Fruit fly (Drosophila melanogaster) whole organism, embryonic: ENCODE data around the gene ATP7.

Experiments used
- CG11093 ChIP-seq: fragments of 200-800 bp; sonication (Bioruptor generic); IDR thresholded peaks from 3 replicates; pipeline ENCODE4 v1.3.6; 2022; ENCODE audit warnings: missing biosample characterization, missing genetic modification characterization
- CG11456 ChIP-seq: fragments of 200-800 bp; sonication (Bioruptor generic); IDR thresholded peaks from 3 replicates; pipeline ENCODE4 v1.3.6; 2022; ENCODE audit warnings: missing biosample characterization, missing genetic modification characterization
- CG13123 ChIP-seq: fragments of 200-800 bp; sonication (Bioruptor generic); optimal IDR thresholded peaks from 2 replicates; lab custom pipeline; 2016; ENCODE audit warnings: missing biosample characterization, missing genetic modification characterization
- CG14050 ChIP-seq: fragments of 200-800 bp; sonication (Bioruptor generic); IDR thresholded peaks from 3 replicates; pipeline ENCODE4 v1.3.6; 2022; ENCODE audit warnings: missing biosample characterization, missing genetic modification characterization
- CG15514 ChIP-seq: fragments of 200-800 bp; sonication (Bioruptor generic); optimal IDR thresholded peaks from 3 replicates; lab custom pipeline; 2017; ENCODE audit warnings: missing biosample characterization, missing genetic modification characterization, mild to moderate bottlenecking, moderate library complexity, missing genetic modification reagents
- CG1602 ChIP-seq: fragments of 200-800 bp; sonication (Bioruptor generic); optimal IDR thresholded peaks from 3 replicates; lab custom pipeline; 2016; ENCODE audit warnings: missing biosample characterization, missing genetic modification characterization
- CG1603 ChIP-seq: fragments of 200-800 bp; sonication (Bioruptor generic); optimal IDR thresholded peaks from 2 replicates; lab custom pipeline; 2019; ENCODE audit warnings: missing biosample characterization, mild to moderate bottlenecking, missing genetic modification characterization, moderate library complexity
- CG16813 ChIP-seq: fragments of 200-800 bp; sonication (Bioruptor generic); IDR thresholded peaks from 3 replicates; pipeline ENCODE4 v1.3.6; 2022; ENCODE audit warnings: missing biosample characterization, missing genetic modification characterization; ENCODE audit not compliant: partially characterized antibody
- CG17186 ChIP-seq: fragments of 200-800 bp; sonication (Bioruptor generic); optimal IDR thresholded peaks from 3 replicates; lab custom pipeline; 2017; ENCODE audit warnings: missing biosample characterization, missing genetic modification reagents, missing genetic modification characterization
- CG2889 ChIP-seq: fragments of 200-800 bp; sonication (Bioruptor generic); IDR thresholded peaks from 3 replicates; pipeline ENCODE4 v1.3.6; 2022; ENCODE audit warnings: missing biosample characterization, missing genetic modification characterization
- CG4820 ChIP-seq: fragments of 200-800 bp; sonication (Bioruptor generic); optimal IDR thresholded peaks from 3 replicates; lab custom pipeline; 2016; ENCODE audit warnings: missing biosample characterization, missing genetic modification characterization
- CG4854 ChIP-seq: fragments of 200-800 bp; sonication (Bioruptor generic); optimal IDR thresholded peaks from 2 replicates; lab custom pipeline; 2016; ENCODE audit warnings: missing biosample characterization, missing genetic modification characterization, inconsistent platforms
- CG5953 ChIP-seq: fragments of 200-800 bp; sonication (Bioruptor generic); IDR thresholded peaks from 2 replicates; pipeline ENCODE4 v1.3.6; 2022; ENCODE audit warnings: missing biosample characterization, missing genetic modification characterization
- CG6654 ChIP-seq: fragments of 200-800 bp; sonication (Bioruptor generic); optimal IDR thresholded peaks from 2 replicates; lab custom pipeline; 2017; ENCODE audit warnings: missing biosample characterization, mild to moderate bottlenecking, missing genetic modification characterization
- CG7357 ChIP-seq: fragments of 200-800 bp; sonication (Bioruptor generic); IDR thresholded peaks from 3 replicates; pipeline ENCODE4 v1.3.6; 2022; ENCODE audit warnings: missing biosample characterization, missing genetic modification characterization
- CG8478 ChIP-seq: fragments of >200 bp; optimal IDR thresholded peaks from 2 replicates; lab custom pipeline; 2018
- D ChIP-seq, 2 experiments: fragments of 200-800 bp in 1 of 2; fragments of >200 bp in 1 of 2; sonication (Bioruptor generic) in 1 of 2; optimal IDR thresholded peaks; 2 replicates in 1 of 2; 3 replicates in 1 of 2; lab custom pipeline; 2017; ENCODE audit warnings: mild to moderate bottlenecking in 1 of 2, missing biosample characterization in 1 of 2, missing genetic modification characterization in 1 of 2, missing genetic modification reagents in 1 of 2
- D19B ChIP-seq: fragments of 200-800 bp; sonication (Bioruptor generic); optimal IDR thresholded peaks from 2 replicates; lab custom pipeline; 2017; ENCODE audit warnings: missing biosample characterization, mild to moderate bottlenecking, missing genetic modification characterization
- Dref ChIP-seq: fragments of 200-800 bp; sonication (Bioruptor generic); IDR thresholded peaks from 2 replicates; pipeline ENCODE4 v1.3.6; 2022; ENCODE audit warnings: missing biosample characterization, missing genetic modification characterization
- Drgx ChIP-seq: fragments of 200-800 bp; sonication (Bioruptor generic); IDR thresholded peaks from 2 replicates; pipeline ENCODE4 v1.3.6; 2022; ENCODE audit warnings: missing biosample characterization, missing genetic modification characterization
- HmgD ChIP-seq: fragments of 200-800 bp; sonication (Bioruptor generic); optimal IDR thresholded peaks from 3 replicates; lab custom pipeline; 2016; ENCODE audit warnings: missing biosample characterization, missing genetic modification characterization
- HmgZ ChIP-seq: fragments of 200-800 bp; sonication (Bioruptor generic); optimal IDR thresholded peaks from 2 replicates; lab custom pipeline; 2018; ENCODE audit warnings: missing biosample characterization, mild to moderate bottlenecking, missing genetic modification characterization
- Hr51 ChIP-seq, 2 experiments: fragments of 200-800 bp; sonication (Bioruptor generic); optimal IDR thresholded peaks; 2 replicates in 1 of 2; 3 replicates in 1 of 2; lab custom pipeline; 2016 to 2018; ENCODE audit warnings: missing biosample characterization in 2 of 2, missing genetic modification characterization in 2 of 2, mild to moderate bottlenecking in 1 of 2, moderate library complexity in 1 of 2
- Myb ChIP-seq: fragments of 200-800 bp; sonication (Bioruptor generic); optimal IDR thresholded peaks from 2 replicates; lab custom pipeline; 2016; ENCODE audit warnings: missing biosample characterization, missing genetic modification characterization
- NK7.1 ChIP-seq: fragments of 200-800 bp; sonication (Bioruptor generic); optimal IDR thresholded peaks from 3 replicates; lab custom pipeline; 2016; ENCODE audit warnings: missing biosample characterization, missing genetic modification characterization
- Rx ChIP-seq: fragments of 200-800 bp; sonication (Bioruptor generic); IDR thresholded peaks from 2 replicates; pipeline ENCODE4 v1.3.6; 2022; ENCODE audit warnings: missing biosample characterization, missing genetic modification characterization
- Spps ChIP-seq: fragments of 200-800 bp; sonication (Bioruptor generic); optimal IDR thresholded peaks from 2 replicates; lab custom pipeline; 2018; ENCODE audit warnings: missing biosample characterization, mild to moderate bottlenecking, missing genetic modification characterization
- cato ChIP-seq: fragments of 200-800 bp; sonication (Bioruptor generic); optimal IDR thresholded peaks from 2 replicates; lab custom pipeline; 2016; ENCODE audit warnings: missing biosample characterization, missing genetic modification characterization, borderline replicate concordance
- dysf ChIP-seq: fragments of 200-800 bp; sonication (Bioruptor generic); IDR thresholded peaks from 3 replicates; pipeline ENCODE4 v1.3.6; 2022; ENCODE audit warnings: missing biosample characterization, missing genetic modification characterization
- ewg ChIP-seq: fragments of 200-800 bp; sonication (Bioruptor generic); optimal IDR thresholded peaks from 3 replicates; lab custom pipeline; 2017; ENCODE audit warnings: mild to moderate bottlenecking, missing biosample characterization, missing genetic modification reagents, missing genetic modification characterization
- fd64A ChIP-seq: fragments of 200-800 bp; sonication (Bioruptor generic); optimal IDR thresholded peaks from 3 replicates; lab custom pipeline; 2018; ENCODE audit warnings: missing biosample characterization, mild to moderate bottlenecking, missing genetic modification characterization
- gcm ChIP-seq: fragments of 200-800 bp; sonication (Bioruptor generic); optimal IDR thresholded peaks from 2 replicates; lab custom pipeline; 2019; ENCODE audit warnings: missing biosample characterization, mild to moderate bottlenecking, missing genetic modification characterization, moderate library complexity
- gro ChIP-seq: fragments of 200-800 bp; sonication (Bioruptor generic); optimal IDR thresholded peaks from 2 replicates; lab custom pipeline; 2016; ENCODE audit warnings: missing biosample characterization, missing genetic modification characterization
- gsb-n ChIP-seq: fragments of 200-800 bp; sonication (Bioruptor generic); optimal IDR thresholded peaks from 3 replicates; lab custom pipeline; 2018; ENCODE audit warnings: missing biosample characterization, mild to moderate bottlenecking, missing genetic modification characterization
- inv ChIP-seq: fragments of 200-800 bp; sonication (Bioruptor generic); IDR thresholded peaks from 2 replicates; pipeline ENCODE4 v1.3.6; 2022; ENCODE audit warnings: missing biosample characterization, missing genetic modification characterization; ENCODE audit not compliant: partially characterized antibody
- jumu ChIP-seq: fragments of 200-800 bp; sonication (Bioruptor generic); optimal IDR thresholded peaks from 3 replicates; lab custom pipeline; 2016; ENCODE audit warnings: missing biosample characterization, missing genetic modification characterization
- ken ChIP-seq: fragments of 200-800 bp; sonication (Bioruptor generic); IDR thresholded peaks from 3 replicates; pipeline ENCODE4 v1.3.6; 2022; ENCODE audit warnings: missing biosample characterization, missing genetic modification characterization
- lilli ChIP-seq: fragments of 200-800 bp; sonication (Bioruptor generic); optimal IDR thresholded peaks from 3 replicates; lab custom pipeline; 2016; ENCODE audit warnings: missing biosample characterization, missing genetic modification characterization
- nau ChIP-seq: fragments of 200-800 bp; sonication (Bioruptor generic); optimal IDR thresholded peaks from 3 replicates; lab custom pipeline; 2017; ENCODE audit warnings: missing biosample characterization, mild to moderate bottlenecking, missing genetic modification characterization, missing genetic modification reagents
- oc ChIP-seq: fragments of 200-800 bp; sonication (Bioruptor generic); optimal IDR thresholded peaks from 2 replicates; lab custom pipeline; 2018; ENCODE audit warnings: missing biosample characterization, mild to moderate bottlenecking, missing genetic modification characterization, moderate library complexity
- odd ChIP-seq: fragments of 200-800 bp; sonication (Bioruptor generic); optimal IDR thresholded peaks from 2 replicates; lab custom pipeline; 2017; ENCODE audit warnings: missing biosample characterization, mild to moderate bottlenecking, missing genetic modification characterization
- pros ChIP-seq: fragments of 200-800 bp; sonication (Bioruptor generic); optimal IDR thresholded peaks from 3 replicates; lab custom pipeline; 2019; ENCODE audit warnings: missing biosample characterization, mild to moderate bottlenecking, missing genetic modification characterization, moderate library complexity
- pum ChIP-seq: fragments of 200-800 bp; sonication (Bioruptor generic); optimal IDR thresholded peaks from 2 replicates; lab custom pipeline; 2016; ENCODE audit warnings: missing biosample characterization, missing genetic modification characterization
- repo ChIP-seq: fragments of 200-800 bp; sonication (Bioruptor generic); optimal IDR thresholded peaks from 2 replicates; lab custom pipeline; 2016; ENCODE audit warnings: missing biosample characterization, missing genetic modification characterization
- ro ChIP-seq: fragments of 200-800 bp; sonication (Bioruptor generic); IDR thresholded peaks from 2 replicates; pipeline ENCODE4 v1.3.6; 2022; ENCODE audit warnings: missing biosample characterization, missing genetic modification characterization
- salm ChIP-seq: fragments of 200-800 bp; sonication (Bioruptor generic); optimal IDR thresholded peaks from 2 replicates; lab custom pipeline; 2018; ENCODE audit warnings: missing biosample characterization, mild to moderate bottlenecking, missing genetic modification characterization
- sd ChIP-seq: fragments of 200-800 bp; sonication (Bioruptor generic); optimal IDR thresholded peaks from 3 replicates; lab custom pipeline; 2018; ENCODE audit warnings: missing biosample characterization, mild to moderate bottlenecking, missing genetic modification characterization, moderate library complexity
- tap ChIP-seq: fragments of 200-800 bp; optimal IDR thresholded peaks from 3 replicates; lab custom pipeline; 2019; ENCODE audit warnings: missing biosample characterization, mild to moderate bottlenecking, missing genetic modification characterization, moderate library complexity
- zf30C ChIP-seq: fragments of 200-800 bp; sonication (Bioruptor generic); optimal IDR thresholded peaks from 3 replicates; lab custom pipeline; 2018; ENCODE audit warnings: missing biosample characterization, mild to moderate bottlenecking, missing genetic modification characterization

ATP7 gene

DNA sequence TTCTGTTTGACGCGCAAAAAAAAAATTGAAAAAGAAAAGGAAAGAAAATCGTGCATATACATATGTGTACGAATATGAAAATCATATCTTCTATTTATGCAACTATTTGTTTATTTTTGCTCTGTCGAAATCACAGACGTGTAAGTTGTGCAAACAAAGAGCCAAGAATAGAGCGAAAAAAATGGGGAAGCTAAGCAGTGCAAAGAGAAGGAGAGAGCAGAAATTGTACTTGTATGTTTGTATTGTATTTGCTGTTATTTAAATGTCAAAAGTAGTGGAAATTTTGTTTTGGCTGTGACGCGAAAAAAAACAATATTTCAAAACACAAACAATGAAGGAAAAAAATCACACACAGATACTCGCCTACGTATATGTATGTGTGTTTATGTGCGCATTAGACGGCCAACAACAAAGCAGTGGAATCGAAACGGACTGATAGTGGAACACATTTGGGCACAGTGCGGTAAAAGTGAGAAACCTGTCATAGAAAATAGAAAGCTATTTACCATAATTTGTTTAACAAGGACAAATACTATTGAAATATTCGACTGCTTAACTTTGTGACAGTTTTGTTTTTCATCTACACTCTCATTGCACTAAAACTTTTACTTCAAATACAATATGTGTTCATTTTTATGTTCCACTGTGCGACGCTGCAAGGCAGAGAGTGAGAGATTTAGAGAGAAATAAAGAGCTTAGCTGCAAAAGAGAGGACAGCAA lies 36.6 kb upstream of the ATP7 start (continued):
- TF ChIP-seq zf30C (GFP tag; lab: Kevin White, UChicago) (no peak), Spps (tag; lab: Kevin White, UChicago) (peak; percentile 93), jumu (peak; percentile 96), CG5953 (GFP tag; lab: Robert Waterston, UW) (peak; percentile 91), CG16813 (GFP tag; lab: Robert Waterston, UW) (peak; percentile 39; the same call in 2 of the 3 replicates), CG7357 (peak; percentile 84), CG11456 (peak; percentile 88), D (optimal IDR thresholded peaks at IDR 0.05; lab: Kevin White, UChicago) (no peak), D (GFP tag; optimal IDR thresholded peaks at IDR 0.05; lab: Kevin White, UChicago) (peak; percentile 91), oc (peak; percentile 96), CG14050 (peak; percentile 95), cato (GFP tag; lab: Kevin White, UChicago) (peak; percentile 85), ken (GFP tag; lab: Robert Waterston, UW) (peak; percentile 95), pros (GFP tag; lab: Kevin White, UChicago) (peak; percentile 49), Rx (GFP tag; lab: Robert Waterston, UW) (peak; percentile 91), nau (GFP tag; lab: Kevin White, UChicago) (peak; percentile 93), ewg (GFP tag; lab: Kevin White, UChicago) (peak; percentile 91), CG2889 (GFP tag; lab: Robert Waterston, UW) (peak; percentile 90), HmgD (GFP tag; lab: Kevin White, UChicago) (peak; percentile 77), pum (GFP tag; lab: Kevin White, UChicago) (peak; percentile 95), CG15514 (GFP tag; lab: Kevin White, UChicago) (peak; percentile 86), CG4820 (GFP tag; lab: Kevin White, UChicago) (peak; percentile 94), CG13123 (GFP tag; lab: Kevin White, UChicago) (peak; percentile 87), gro (GFP tag; lab: Kevin White, UChicago) (peak; percentile 71), HmgZ (peak; percentile 95), CG11093 (GFP tag; lab: Robert Waterston, UW) (peak; percentile 86), Drgx (GFP tag; lab: Robert Waterston, UW) (peak; percentile 98), CG1602 (GFP tag; lab: Kevin White, UChicago) (peak; percentile 93), Hr51 (GFP tag; optimal IDR thresholded peaks at IDR 0.05; lab: Kevin White, UChicago) (peak; percentile 92 to 97), salm (tag; lab: Kevin White, UChicago) (peak; percentile 93), inv (GFP tag; lab: Robert Waterston, UW) (0 out of 2 replicates have a peak, but pooled peaks have one; percentile 30), sd (tag; lab: Kevin White, UChicago) (peak; percentile 76), Dref (GFP tag; lab: Robert Waterston, UW) (no peak), lilli (GFP tag; lab: Kevin White, UChicago) (peak; percentile 96), CG8478 (lab: Kevin White, UChicago) (no peak), dysf (GFP tag; lab: Robert Waterston, UW) (peak; percentile 94), D19B (GFP tag; lab: Kevin White, UChicago) (peak; percentile 68), CG4854 (peak; percentile 84), ro (peak; percentile 79), gsb-n (tag; lab: Kevin White, UChicago) (peak; percentile 95), odd (GFP tag; lab: Kevin White, UChicago) (peak; percentile 91), Myb (peak; percentile 86), NK7.1 (GFP tag; lab: Kevin White, UChicago) (peak; percentile 87), CG6654 (GFP tag; lab: Kevin White, UChicago) (peak; percentile 76), CG1603 (tag; lab: Kevin White, UChicago) (peak; percentile 97), tap (tag; lab: Kevin White, UChicago) (peak; percentile 94), CG17186 (peak; percentile 70), fd64A (GFP tag; lab: Kevin White, UChicago) (peak; percentile 88), repo (peak; percentile 94), gcm (GFP tag; lab: Kevin White, UChicago) (peak; percentile 96)
